Fruit fly (Drosophila melanogaster) whole organism, embryonic: ENCODE measurements around the gene CG13700.
A peak's percentile ranks its signal among the peaks of the same experiment; 100 is the strongest.

Source experiments
- Antp ChIP-seq: fragments of 200-800 bp; sonication (Bioruptor generic); optimal IDR thresholded peaks from 3 replicates; lab custom pipeline; 2016; ENCODE audit warnings: missing biosample characterization, missing genetic modification characterization
- Atf-2 ChIP-seq: fragments of 200-800 bp; sonication (Bioruptor generic); optimal IDR thresholded peaks from 2 replicates; lab custom pipeline; 2016; ENCODE audit warnings: missing biosample characterization, missing genetic modification characterization
- Bdp1 ChIP-seq: fragments of 200-800 bp; sonication (Bioruptor generic); optimal IDR thresholded peaks from 3 replicates; lab custom pipeline; 2016; ENCODE audit warnings: missing biosample characterization, missing genetic modification characterization
- CG10321 ChIP-seq: fragments of 200-800 bp; sonication (Bioruptor generic); IDR thresholded peaks from 2 replicates; pipeline ENCODE4 v1.3.6; 2022; ENCODE audit warnings: missing biosample characterization, missing genetic modification characterization
- CG10431 ChIP-seq: fragments of 200-800 bp; sonication (Bioruptor generic); optimal IDR thresholded peaks from 3 replicates; lab custom pipeline; 2018; ENCODE audit warnings: missing biosample characterization, mild to moderate bottlenecking, missing genetic modification characterization
- CG10654 ChIP-seq: fragments of 200-800 bp; sonication (Bioruptor generic); optimal IDR thresholded peaks from 2 replicates; lab custom pipeline; 2016; ENCODE audit warnings: missing biosample characterization, missing genetic modification characterization
- CG10959 ChIP-seq: fragments of 200-800 bp; sonication (Bioruptor generic); IDR thresholded peaks from 2 replicates; pipeline ENCODE4 v1.3.6; 2022; ENCODE audit warnings: missing biosample characterization, missing genetic modification characterization
- CG11398 ChIP-seq: fragments of 200-800 bp; sonication (Bioruptor generic); optimal IDR thresholded peaks from 2 replicates; lab custom pipeline; 2016; ENCODE audit warnings: missing biosample characterization, missing genetic modification characterization
- CG12391 ChIP-seq: fragments of 200-800 bp; sonication (Bioruptor generic); optimal IDR thresholded peaks from 3 replicates; lab custom pipeline; 2018; ENCODE audit warnings: missing biosample characterization, mild to moderate bottlenecking, missing genetic modification characterization, moderate library complexity
- CG15514 ChIP-seq: fragments of 200-800 bp; sonication (Bioruptor generic); optimal IDR thresholded peaks from 3 replicates; lab custom pipeline; 2017; ENCODE audit warnings: missing biosample characterization, missing genetic modification characterization, mild to moderate bottlenecking, moderate library complexity, missing genetic modification reagents
- CG1602 ChIP-seq: fragments of 200-800 bp; sonication (Bioruptor generic); optimal IDR thresholded peaks from 3 replicates; lab custom pipeline; 2016; ENCODE audit warnings: missing biosample characterization, missing genetic modification characterization
- CG16813 ChIP-seq: fragments of 200-800 bp; sonication (Bioruptor generic); IDR thresholded peaks from 3 replicates; pipeline ENCODE4 v1.3.6; 2022; ENCODE audit warnings: missing biosample characterization, missing genetic modification characterization; ENCODE audit not compliant: partially characterized antibody
- CG1832 ChIP-seq: fragments of 200-800 bp; sonication (Bioruptor generic); optimal IDR thresholded peaks from 2 replicates; lab custom pipeline; 2017; ENCODE audit warnings: missing biosample characterization, mild to moderate bottlenecking, missing genetic modification characterization, inconsistent platforms
- CG18764 ChIP-seq: fragments of 200-800 bp; sonication (Bioruptor generic); optimal IDR thresholded peaks from 3 replicates; lab custom pipeline; 2016; ENCODE audit warnings: missing biosample characterization, missing genetic modification characterization
- CG3838 ChIP-seq: fragments of 200-800 bp; sonication (Bioruptor generic); optimal IDR thresholded peaks from 3 replicates; lab custom pipeline; 2016; ENCODE audit warnings: missing biosample characterization, missing genetic modification characterization
- CG4328 ChIP-seq: fragments of 200-800 bp; sonication (Bioruptor generic); optimal IDR thresholded peaks from 3 replicates; lab custom pipeline; 2017; ENCODE audit warnings: missing biosample characterization, missing genetic modification reagents, missing genetic modification characterization
- CG6765 ChIP-seq: fragments of 200-800 bp; sonication (Bioruptor generic); optimal IDR thresholded peaks from 3 replicates; lab custom pipeline; 2017; ENCODE audit warnings: missing biosample characterization, mild to moderate bottlenecking, missing genetic modification characterization
- CG7963 ChIP-seq: fragments of 200-800 bp; sonication (Bioruptor generic); IDR thresholded peaks from 3 replicates; pipeline ENCODE4 v1.3.6; 2022; ENCODE audit warnings: missing biosample characterization, missing genetic modification characterization; ENCODE audit not compliant: partially characterized antibody
- CG9215 ChIP-seq: fragments of 200-800 bp; sonication (Bioruptor generic); IDR thresholded peaks from 2 replicates; pipeline ENCODE4 v1.3.6; 2022; ENCODE audit warnings: missing biosample characterization, missing genetic modification characterization
- CG9817 ChIP-seq: fragments of 200-800 bp; sonication (Bioruptor generic); optimal IDR thresholded peaks from 2 replicates; lab custom pipeline; 2018; ENCODE audit warnings: missing biosample characterization, mild to moderate bottlenecking, missing genetic modification characterization, moderate library complexity
- Camta ChIP-seq: fragments of 200-800 bp; sonication (Bioruptor generic); optimal IDR thresholded peaks from 2 replicates; lab custom pipeline; 2016; ENCODE audit warnings: missing biosample characterization, missing genetic modification characterization
- CoRest ChIP-seq: fragments of 200-800 bp; sonication (Bioruptor generic); optimal IDR thresholded peaks from 3 replicates; lab custom pipeline; 2018; ENCODE audit warnings: missing biosample characterization, mild to moderate bottlenecking, missing genetic modification characterization, moderate library complexity
- Doc2 ChIP-seq: fragments of 200-800 bp; sonication (Bioruptor generic); IDR thresholded peaks from 2 replicates; pipeline ENCODE4 v1.3.6; 2022; ENCODE audit warnings: missing biosample characterization, missing genetic modification characterization
- Doc3 ChIP-seq: fragments of 200-800 bp; sonication (Bioruptor generic); IDR thresholded peaks from 3 replicates; pipeline ENCODE4 v1.3.6; 2022; ENCODE audit warnings: missing biosample characterization, missing genetic modification characterization; ENCODE audit not compliant: partially characterized antibody
- Dp ChIP-seq: fragments of 200-800 bp; sonication (Bioruptor generic); optimal IDR thresholded peaks from 2 replicates; lab custom pipeline; 2018; ENCODE audit warnings: missing biosample characterization, mild to moderate bottlenecking, missing genetic modification characterization, moderate library complexity
- Ets97D ChIP-seq: fragments of 200-800 bp; sonication (Bioruptor generic); optimal IDR thresholded peaks from 3 replicates; lab custom pipeline; 2016; ENCODE audit warnings: missing biosample characterization, missing genetic modification characterization
- GATAe ChIP-seq: fragments of 200-800 bp; sonication (Bioruptor generic); conservative IDR thresholded peaks from 2 replicates; pipeline ENCODE4 v1.3.6; 2022; ENCODE audit warnings: missing biosample characterization, missing genetic modification characterization
- HHEX ChIP-seq: fragments of 200-800 bp; sonication (Bioruptor generic); optimal IDR thresholded peaks from 3 replicates; lab custom pipeline; 2017; ENCODE audit warnings: missing biosample characterization, mild to moderate bottlenecking, missing genetic modification characterization, missing genetic modification reagents
- Hmr ChIP-seq: fragments of 200-800 bp; sonication (Bioruptor generic); optimal IDR thresholded peaks from 3 replicates; lab custom pipeline; 2017; ENCODE audit warnings: mild to moderate bottlenecking, missing biosample characterization, missing genetic modification reagents, missing genetic modification characterization
- Hr78 ChIP-seq, 2 experiments: fragments of 200-800 bp in 1 of 2; fragments of >200 bp in 1 of 2; sonication (Bioruptor generic) in 1 of 2; optimal IDR thresholded peaks; 2 replicates each; lab custom pipeline; 2017 to 2019; ENCODE audit warnings: missing biosample characterization in 2 of 2, missing genetic modification characterization in 2 of 2, mild to moderate bottlenecking in 1 of 2, moderate library complexity in 1 of 2
- MESR4 ChIP-seq: fragments of 200-800 bp; sonication (Bioruptor generic); optimal IDR thresholded peaks from 2 replicates; lab custom pipeline; 2018; ENCODE audit warnings: missing biosample characterization, mild to moderate bottlenecking, missing genetic modification characterization, moderate library complexity
- Nf-YC ChIP-seq: fragments of 200-800 bp; optimal IDR thresholded peaks from 3 replicates; lab custom pipeline; 2019; ENCODE audit warnings: missing biosample characterization, mild to moderate bottlenecking, missing genetic modification characterization, moderate library complexity
- Oaz ChIP-seq: fragments of 200-800 bp; sonication (Bioruptor generic); IDR thresholded peaks from 2 replicates; pipeline ENCODE4 v1.3.6; 2022; ENCODE audit warnings: missing biosample characterization, missing genetic modification characterization
- Xbp1 ChIP-seq: fragments of 200-800 bp; sonication (Bioruptor generic); optimal IDR thresholded peaks from 3 replicates; lab custom pipeline; 2016; ENCODE audit warnings: missing biosample characterization, mild to moderate bottlenecking, missing genetic modification characterization
- amos ChIP-seq: fragments of 200-800 bp; sonication (Bioruptor generic); IDR thresholded peaks from 2 replicates; pipeline ENCODE4 v1.3.6; 2022; ENCODE audit warnings: missing biosample characterization, missing genetic modification characterization; ENCODE audit not compliant: partially characterized antibody
- chn ChIP-seq: fragments of 200-800 bp; sonication (Bioruptor generic); optimal IDR thresholded peaks from 2 replicates; lab custom pipeline; 2016; ENCODE audit warnings: missing biosample characterization, missing genetic modification characterization
- crc ChIP-seq: fragments of 200-800 bp; sonication (Bioruptor generic); optimal IDR thresholded peaks from 2 replicates; lab custom pipeline; 2016; ENCODE audit warnings: missing biosample characterization, missing genetic modification characterization
- dati ChIP-seq: fragments of 200-800 bp; sonication (Bioruptor generic); IDR thresholded peaks from 2 replicates; pipeline ENCODE4 v1.3.6; 2022; ENCODE audit warnings: missing biosample characterization, missing genetic modification characterization
- gcm2 ChIP-seq: fragments of 200-800 bp; sonication (Bioruptor generic); optimal IDR thresholded peaks from 2 replicates; lab custom pipeline; 2016; ENCODE audit warnings: missing biosample characterization, missing genetic modification characterization
- hb ChIP-seq: fragments of 200-800 bp; sonication (Bioruptor generic); IDR thresholded peaks from 3 replicates; pipeline ENCODE4 v1.3.6; 2022; ENCODE audit warnings: missing biosample characterization, missing genetic modification characterization; ENCODE audit not compliant: partially characterized antibody
- knrl ChIP-seq: fragments of 200-800 bp; sonication (Bioruptor generic); IDR thresholded peaks from 3 replicates; pipeline ENCODE4 v1.3.6; 2022; ENCODE audit warnings: missing biosample characterization, missing genetic modification characterization; ENCODE audit not compliant: partially characterized antibody
- luna ChIP-seq: fragments of 200-800 bp; sonication (Bioruptor generic); optimal IDR thresholded peaks from 2 replicates; lab custom pipeline; 2016; ENCODE audit warnings: missing biosample characterization, missing genetic modification characterization
- mam ChIP-seq: fragments of 200-800 bp; sonication (Bioruptor generic); optimal IDR thresholded peaks from 3 replicates; lab custom pipeline; 2016; ENCODE audit warnings: missing biosample characterization, missing genetic modification characterization
- odd ChIP-seq: fragments of 200-800 bp; sonication (Bioruptor generic); optimal IDR thresholded peaks from 2 replicates; lab custom pipeline; 2017; ENCODE audit warnings: missing biosample characterization, mild to moderate bottlenecking, missing genetic modification characterization
- otp ChIP-seq: fragments of 200-800 bp; sonication (Bioruptor generic); IDR thresholded peaks from 3 replicates; pipeline ENCODE4, ENCODE4 v1.3.6; 2022; ENCODE audit warnings: missing biosample characterization, missing genetic modification characterization
- pita ChIP-seq: fragments of 200-800 bp; sonication (Bioruptor generic); optimal IDR thresholded peaks from 2 replicates; lab custom pipeline; 2017; ENCODE audit warnings: missing biosample characterization, mild to moderate bottlenecking, missing genetic modification characterization
- schlank ChIP-seq: fragments of 200-800 bp; sonication (Bioruptor generic); optimal IDR thresholded peaks from 2 replicates; lab custom pipeline; 2018; ENCODE audit warnings: missing biosample characterization, mild to moderate bottlenecking, missing genetic modification characterization
- sd ChIP-seq: fragments of 200-800 bp; sonication (Bioruptor generic); optimal IDR thresholded peaks from 3 replicates; lab custom pipeline; 2018; ENCODE audit warnings: missing biosample characterization, mild to moderate bottlenecking, missing genetic modification characterization, moderate library complexity
- so ChIP-seq: fragments of 200-800 bp; sonication (Bioruptor generic); IDR thresholded peaks from 3 replicates; pipeline ENCODE4 v1.3.6; 2022; ENCODE audit warnings: missing biosample characterization, missing genetic modification characterization
- tll ChIP-seq, 2 experiments: fragments of 200-800 bp in 1 of 2; fragments of >200 bp in 1 of 2; sonication (Bioruptor generic) in 1 of 2; optimal IDR thresholded peaks; 2 replicates each; lab custom pipeline; 2017 to 2019; ENCODE audit warnings: missing biosample characterization in 2 of 2, missing genetic modification characterization in 2 of 2, mild to moderate bottlenecking in 1 of 2, moderate library complexity in 1 of 2

The CG13700 gene

dm6 chr3L:18348664-18349063, 47.6 kb upstream of the CG13700 start (continued):
- TF ChIP-seq MESR4 (GFP tag; lab: Kevin White, UChicago) (no peak), sd (no peak), odd (GFP tag; lab: Kevin White, UChicago) (peak; percentile 47), hb (no peak), CG7963 (GFP tag; lab: Robert Waterston, UW) (no peak), CG1602 (GFP tag; lab: Kevin White, UChicago) (peak; percentile 78), CG12391 (tag; lab: Kevin White, UChicago) (peak; percentile 87), CoRest (tag; lab: Kevin White, UChicago) (peak; percentile 84), Ets97D (GFP tag; lab: Kevin White, UChicago) (peak; percentile 5), CG10654 (GFP tag; lab: Kevin White, UChicago) (peak; percentile 48), so (GFP tag; lab: Robert Waterston, UW) (peak; percentile 61; the same call in 2 of the 3 replicates), Hmr (GFP tag; lab: Kevin White, UChicago) (peak; percentile 52), CG10321 (GFP tag; lab: Robert Waterston, UW) (no peak), knrl (GFP tag; lab: Robert Waterston, UW) (no peak), Nf-YC (no peak), CG18764 (GFP tag; lab: Kevin White, UChicago) (peak; percentile 57), CG1832 (GFP tag; lab: Kevin White, UChicago) (no peak), Xbp1 (GFP tag; lab: Kevin White, UChicago) (peak; percentile 65), schlank (no peak), Camta (GFP tag; lab: Kevin White, UChicago) (peak; percentile 67), chn (GFP tag; lab: Kevin White, UChicago) (peak; percentile 73), Antp (peak; percentile 8), luna (no peak), tll (GFP tag; optimal IDR thresholded peaks at IDR 0.05; lab: Kevin White, UChicago) (peak in 1 of 2 experiments; percentile 90), Atf-2 (peak; percentile 58), CG4328 (GFP tag; lab: Kevin White, UChicago) (no peak), crc (no peak), CG15514 (GFP tag; lab: Kevin White, UChicago) (no peak), GATAe (no peak), CG10959 (GFP tag; lab: Robert Waterston, UW) (peak; percentile 84), gcm2 (GFP tag; lab: Kevin White, UChicago) (peak; percentile 27), CG3838 (GFP tag; lab: Kevin White, UChicago) (no peak), HHEX (GFP tag; lab: Kevin White, UChicago) (peak; percentile 54), pita (no peak), Doc3 (GFP tag; lab: Robert Waterston, UW) (no peak), CG6765 (GFP tag; lab: Kevin White, UChicago) (no peak), amos (GFP tag; lab: Robert Waterston, UW) (no peak), dati (GFP tag; lab: Robert Waterston, UW) (no peak), Bdp1 (GFP tag; lab: Kevin White, UChicago) (peak; percentile 47), CG16813 (no peak), Hr78 (GFP tag; optimal IDR thresholded peaks at IDR 0.05; lab: Kevin White, UChicago) (peak in 1 of 2 experiments; percentile 44), CG10431 (peak; percentile 83), Doc2 (GFP tag; lab: Robert Waterston, UW) (no peak), Oaz (no peak), otp (GFP tag; lab: Robert Waterston, UW) (peak; percentile 57; the same call in 2 of the 3 replicates), CG9817 (tag; lab: Kevin White, UChicago) (peak; percentile 9), Dp (no peak), CG9215 (GFP tag; lab: Robert Waterston, UW) (peak; percentile 22; the same call in 1 of the 2 replicates), CG11398 (GFP tag; lab: Kevin White, UChicago) (no peak), mam (GFP tag; lab: Kevin White, UChicago) (no peak)
